Fruit fly (Drosophila melanogaster): ENCODE measurements around the gene CG12974.

DNA sequence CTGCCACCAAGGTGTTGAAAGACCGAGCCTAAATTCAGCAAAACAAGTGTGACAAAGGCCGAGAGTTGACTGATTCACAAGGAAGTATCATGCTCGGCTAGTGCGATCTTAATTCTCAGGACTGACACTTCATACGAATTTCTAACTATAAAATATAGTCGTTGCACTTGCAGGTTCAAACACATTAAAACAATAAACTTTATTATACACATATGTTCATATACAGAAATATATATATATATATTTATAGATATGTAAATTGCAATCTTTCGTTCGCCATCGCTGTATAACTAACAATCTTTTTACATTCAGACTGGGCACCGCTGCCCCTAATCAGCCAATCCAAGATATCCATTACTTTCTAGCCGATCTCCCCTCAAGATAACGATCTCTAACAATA lies 15.3 kb downstream of the CG12974 start, which contains the start of gene CG9389:
- TF ChIP-seq CG8478 (optimal IDR thresholded peaks at IDR 0.05): no peak
- no peak for TF ChIP-seq CTCF (optimal IDR thresholded peaks at IDR 0.05)
